Worm (Caenorhabditis elegans): Measurements from ENCODE around the gene str-171.

ce11 chrV:15136772-15137171, 4.4 kb upstream of the str-171 start, which contains the start of gene aipl-1:
- no peak for TF ChIP-seq hmg-4 (GFP tag; optimal IDR thresholded peaks at IDR 0.05)
- TF ChIP-seq hmbx-1 (tag; optimal IDR thresholded peaks at IDR 0.05), result no peak
- TF ChIP-seq ama-1 (optimal IDR thresholded peaks at IDR 0.05), result no peak
- TF ChIP-seq tbx-11 (GFP tag; IDR thresholded peaks at IDR 0.05), result no peak
- TF ChIP-seq ceh-13 (GFP tag; optimal IDR thresholded peaks at IDR 0.05), result no peak
- no peak for TF ChIP-seq sea-1 (GFP tag; conservative IDR thresholded peaks at IDR 0.05)
- TF ChIP-seq ceh-36 (tag; optimal IDR thresholded peaks at IDR 0.05), result no peak
- no peak for TF ChIP-seq aly-1 (tag; optimal IDR thresholded peaks at IDR 0.05)
- TF ChIP-seq hnd-1 (tag; optimal IDR thresholded peaks at IDR 0.05), result no peak
- no peak for TF ChIP-seq flt-1 (GFP tag; IDR thresholded peaks at IDR 0.05)
- no peak for TF ChIP-seq ets-7 (tag; optimal IDR thresholded peaks at IDR 0.05)
- no peak for TF ChIP-seq tra-4 (tag; optimal IDR thresholded peaks at IDR 0.05)
- peak; percentile 42; the same call in 1 of the 2 replicates for TF ChIP-seq tbx-37 (GFP tag; conservative IDR thresholded peaks at IDR 0.05)

Data from whole organism, early embryonic.